Worm (Caenorhabditis elegans) whole organism, young adult: ENCODE measurements around the gene F46F3.3.

ENCODE experiments used
- B0035.1 ChIP-seq: sonication (generic microtip); optimal IDR thresholded peaks from 2 replicates; lab custom pipeline; 2016; ENCODE audit warnings: missing genetic modification characterization, mild to moderate bottlenecking, missing compliant biosample characterization, missing genotype, missing genetic modification reagents
- B0336.3 ChIP-seq: fragments of 200-800 bp; sonication (Bioruptor generic); IDR thresholded peaks from 2 replicates; pipeline ENCODE4 v1.3.6; 2022; ENCODE audit warnings: missing genetic modification characterization, missing compliant biosample characterization
- C17E4.6 ChIP-seq: fragments of 200-800 bp; sonication (Bioruptor generic); IDR thresholded peaks from 2 replicates; pipeline ENCODE4 v1.3.6; 2022; ENCODE audit warnings: missing genetic modification reagents, missing genetic modification characterization, missing compliant biosample characterization
- F23B12.7 ChIP-seq: sonication (generic microtip); optimal IDR thresholded peaks from 2 replicates; lab custom pipeline; 2017; ENCODE audit warnings: missing genetic modification characterization, mild to moderate bottlenecking, missing compliant biosample characterization, antibody characterized with exemption, moderate library complexity; ENCODE audit not compliant: insufficient read depth
- F55B11.4 ChIP-seq: sonication (generic microtip); optimal IDR thresholded peaks from 2 replicates; lab custom pipeline; 2016; ENCODE audit warnings: missing compliant biosample characterization, missing genetic modification characterization, borderline replicate concordance; ENCODE audit not compliant: insufficient read depth
- F57C9.4 ChIP-seq: sonication (generic microtip); optimal IDR thresholded peaks from 2 replicates; lab custom pipeline; 2017; ENCODE audit warnings: mild to moderate bottlenecking, missing genetic modification characterization, missing compliant biosample characterization
- K11D2.4 ChIP-seq: fragments of 200-800 bp; sonication (Bioruptor generic); IDR thresholded peaks from 2 replicates; pipeline ENCODE4 v1.3.6; 2022; ENCODE audit warnings: missing genetic modification reagents, missing genetic modification characterization, missing compliant biosample characterization
- K12H6.12 ChIP-seq: fragments of 200-800 bp; sonication (Bioruptor generic); optimal IDR thresholded peaks from 2 replicates; lab custom pipeline; 2018; ENCODE audit warnings: mild to moderate bottlenecking, missing genetic modification characterization, missing compliant biosample characterization
- Y53F4B.3 ChIP-seq: fragments of 200-800 bp; sonication (Bioruptor generic); IDR thresholded peaks from 2 replicates; pipeline ENCODE4 v1.3.6; 2022; ENCODE audit warnings: missing genetic modification reagents, missing genetic modification characterization, missing compliant biosample characterization
- ZK185.1 ChIP-seq: sonication (generic microtip); optimal IDR thresholded peaks from 2 replicates; lab custom pipeline; 2016; ENCODE audit warnings: mild to moderate bottlenecking, missing genetic modification characterization, missing compliant biosample characterization; ENCODE audit not compliant: poor library complexity, severe bottlenecking
- attf-5 ChIP-seq: fragments of 200-800 bp; sonication (Bioruptor generic); optimal IDR thresholded peaks from 2 replicates; lab custom pipeline; 2018; ENCODE audit warnings: mild to moderate bottlenecking, missing genetic modification characterization, missing compliant biosample characterization
- bed-2 ChIP-seq: fragments of 200-800 bp; sonication (Bioruptor generic); IDR thresholded peaks from 2 replicates; pipeline ENCODE4 v1.3.6; 2022; ENCODE audit warnings: missing genetic modification reagents, missing genetic modification characterization, missing compliant biosample characterization
- ccch-3 ChIP-seq: fragments of 200-800 bp; sonication (Bioruptor generic); optimal IDR thresholded peaks from 2 replicates; lab custom pipeline; 2018; ENCODE audit warnings: mild to moderate bottlenecking, missing genetic modification characterization, missing compliant biosample characterization
- cebp-1 ChIP-seq, 2 experiments: fragments of 200-800 bp in 1 of 2; sonication (Bioruptor generic) in 1 of 2; sonication (generic microtip) in 1 of 2; IDR thresholded peaks in 1 of 2; optimal IDR thresholded peaks in 1 of 2; 2 replicates each; pipeline versions ENCODE4 v1.3.6 to Lab custom; 2017 to 2022; ENCODE audit warnings: missing compliant biosample characterization in 2 of 2, missing genetic modification characterization in 2 of 2, mild to moderate bottlenecking in 1 of 2, missing genetic modification reagents in 1 of 2, moderate library complexity in 1 of 2
- ceh-100 ChIP-seq: fragments of 200-800 bp; sonication (Bioruptor generic); IDR thresholded peaks from 2 replicates; pipeline ENCODE4 v1.3.6; 2022; ENCODE audit warnings: missing genetic modification reagents, missing genetic modification characterization, missing compliant biosample characterization
- ceh-27 ChIP-seq: fragments of 200-800 bp; sonication (Bioruptor generic); optimal IDR thresholded peaks from 2 replicates; lab custom pipeline; 2018; ENCODE audit warnings: mild to moderate bottlenecking, missing genetic modification characterization, moderate library complexity, missing compliant biosample characterization
- chd-7 ChIP-seq: sonication (generic microtip); optimal IDR thresholded peaks from 2 replicates; lab custom pipeline; 2016; ENCODE audit warnings: mild to moderate bottlenecking, missing genetic modification characterization, moderate library complexity, missing compliant biosample characterization
- egrh-3 ChIP-seq: fragments of 200-800 bp; sonication (Bioruptor generic); IDR thresholded peaks from 2 replicates; pipeline ENCODE4 v1.3.6; 2022; ENCODE audit warnings: missing genetic modification reagents, missing genetic modification characterization, missing compliant biosample characterization
- gei-17 ChIP-seq: fragments of 200-800 bp; sonication (Bioruptor generic); optimal IDR thresholded peaks from 2 replicates; lab custom pipeline; 2018; ENCODE audit warnings: mild to moderate bottlenecking, missing genetic modification characterization, missing compliant biosample characterization
- hmg-1.2 ChIP-seq: fragments of 200-800 bp; sonication (Bioruptor generic); IDR thresholded peaks from 2 replicates; pipeline ENCODE4 v1.3.6; 2022; ENCODE audit warnings: missing genetic modification reagents, missing genetic modification characterization, missing compliant biosample characterization
- hmg-20 ChIP-seq: fragments of 200-800 bp; sonication (Bioruptor generic); IDR thresholded peaks from 2 replicates; pipeline ENCODE4 v1.3.6; 2022; ENCODE audit warnings: missing genetic modification reagents, missing genetic modification characterization, missing compliant biosample characterization
- hsf-1 ChIP-seq: fragments of 200-800 bp; sonication (Bioruptor generic); IDR thresholded peaks from 2 replicates; pipeline ENCODE4 v1.3.6; 2022; ENCODE audit warnings: missing genetic modification reagents, missing genetic modification characterization, missing compliant biosample characterization
- lin-35 ChIP-seq, 3 experiments: fragments of 150-350 bp in 2 of 3; sonication (generic microtip) in 1 of 3; optimal IDR thresholded peaks; 2 replicates each; lab custom pipeline; 2014 to 2018; ENCODE audit warnings: missing biosample characterization in 3 of 3, missing genetic modification characterization in 3 of 3, missing genetic modification reagents in 3 of 3
- lin-54 ChIP-seq: fragments of 200-800 bp; sonication (Bioruptor generic); optimal IDR thresholded peaks from 2 replicates; lab custom pipeline; 2018; ENCODE audit warnings: mild to moderate bottlenecking, missing genetic modification characterization, missing compliant biosample characterization
- lir-1 ChIP-seq: fragments of 200-800 bp; sonication (Bioruptor generic); conservative IDR thresholded peaks from 2 replicates; pipeline ENCODE4 v1.3.6; 2022; ENCODE audit warnings: missing genetic modification reagents, missing genetic modification characterization, missing compliant biosample characterization
- lsy-27 ChIP-seq: sonication (generic microtip); optimal IDR thresholded peaks from 2 replicates; lab custom pipeline; 2017; ENCODE audit warnings: missing genetic modification characterization, mild to moderate bottlenecking, missing compliant biosample characterization, antibody characterized with exemption, missing genotype, borderline replicate concordance; ENCODE audit not compliant: insufficient read depth
- mcd-1 ChIP-seq: fragments of 200-800 bp; sonication (Bioruptor generic); IDR thresholded peaks from 2 replicates; pipeline ENCODE4 v1.3.6; 2022; ENCODE audit warnings: missing genetic modification reagents, missing genetic modification characterization, missing compliant biosample characterization
- mes-4 ChIP-seq: sonication (generic microtip); optimal IDR thresholded peaks from 2 replicates; lab custom pipeline; 2016; ENCODE audit warnings: missing genotype, missing genetic modification characterization, missing compliant biosample characterization
- mxl-1 ChIP-seq: sonication (generic microtip); optimal IDR thresholded peaks from 2 replicates; lab custom pipeline; 2016; ENCODE audit warnings: missing genetic modification characterization, missing compliant biosample characterization
- nfya-1 ChIP-seq: sonication (generic microtip); optimal IDR thresholded peaks from 2 replicates; lab custom pipeline; 2017; ENCODE audit warnings: antibody characterized with exemption, missing compliant biosample characterization, missing genetic modification characterization, borderline replicate concordance; ENCODE audit not compliant: insufficient read depth
- nfyb-1 ChIP-seq: fragments of 200-800 bp; sonication (Bioruptor generic); IDR thresholded peaks from 2 replicates; pipeline ENCODE4 v1.3.6; 2022; ENCODE audit warnings: missing genetic modification reagents, missing genetic modification characterization, missing compliant biosample characterization
- nhr-120 ChIP-seq: fragments of 200-800 bp; sonication (Bioruptor generic); IDR thresholded peaks from 2 replicates; pipeline ENCODE4 v1.3.6; 2022; ENCODE audit warnings: missing genetic modification characterization, missing compliant biosample characterization
- nhr-80 ChIP-seq: sonication (generic microtip); optimal IDR thresholded peaks from 2 replicates; lab custom pipeline; 2016; ENCODE audit warnings: missing genetic modification characterization, missing compliant biosample characterization
- pbrm-1 ChIP-seq: fragments of 200-800 bp; sonication (Bioruptor generic); IDR thresholded peaks from 2 replicates; pipeline ENCODE4 v1.3.6; 2022; ENCODE audit warnings: missing genetic modification reagents, missing genetic modification characterization, missing compliant biosample characterization
- rcor-1 ChIP-seq: fragments of 200-800 bp; sonication (Bioruptor generic); IDR thresholded peaks from 2 replicates; pipeline ENCODE4 v1.3.6; 2022; ENCODE audit warnings: missing genetic modification reagents, missing genetic modification characterization, missing compliant biosample characterization
- repo-1 ChIP-seq: sonication (generic microtip); optimal IDR thresholded peaks from 2 replicates; lab custom pipeline; 2017; ENCODE audit warnings: mild to moderate bottlenecking, missing genetic modification characterization, missing compliant biosample characterization
- tbx-9 ChIP-seq: sonication (generic microtip); optimal IDR thresholded peaks from 2 replicates; lab custom pipeline; 2016; ENCODE audit warnings: borderline replicate concordance, missing genetic modification characterization, inconsistent platforms, missing compliant biosample characterization
- tlf-1 ChIP-seq: fragments of 200-800 bp; sonication (Bioruptor generic); optimal IDR thresholded peaks from 2 replicates; lab custom pipeline; 2018; ENCODE audit warnings: mild to moderate bottlenecking, missing genetic modification characterization, missing compliant biosample characterization
- zfh-2 ChIP-seq: fragments of 200-800 bp; sonication (Bioruptor generic); conservative IDR thresholded peaks from 2 replicates; pipeline ENCODE4 v1.3.6; 2022; ENCODE audit warnings: missing genetic modification reagents, missing genetic modification characterization, missing compliant biosample characterization
- ztf-25 ChIP-seq: fragments of 200-800 bp; sonication (Bioruptor generic); IDR thresholded peaks from 2 replicates; pipeline ENCODE4 v1.3.6; 2022; ENCODE audit warnings: missing genetic modification reagents, missing genetic modification characterization, missing compliant biosample characterization
- ztf-3 ChIP-seq: fragments of 200-800 bp; sonication (Bioruptor generic); optimal IDR thresholded peaks from 2 replicates; lab custom pipeline; 2018; ENCODE audit warnings: mild to moderate bottlenecking, missing genetic modification characterization, missing compliant biosample characterization

Gene F46F3.3

DNA sequence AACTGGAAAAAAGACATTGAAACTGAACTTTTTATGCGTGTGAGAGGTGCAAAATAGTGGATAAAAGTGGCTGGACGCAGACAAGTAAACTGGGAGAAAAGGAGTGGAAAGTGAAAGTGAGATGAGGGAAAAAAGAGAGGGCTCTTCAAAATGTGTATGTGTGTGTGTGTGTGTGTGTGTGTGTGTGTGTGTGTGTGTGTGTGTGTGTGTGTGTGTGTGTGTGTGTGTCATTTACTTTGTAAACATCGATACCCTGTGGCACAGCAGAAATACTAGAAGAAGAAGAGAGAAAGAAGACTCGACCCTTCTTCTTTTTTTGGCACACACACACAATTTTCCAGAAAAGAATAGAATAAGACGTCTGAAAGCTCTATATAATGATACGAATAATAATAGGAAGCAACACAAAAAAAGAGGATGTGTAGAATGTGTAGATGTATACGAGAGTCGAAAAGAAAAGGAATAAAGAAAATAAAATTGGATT lies 28.6 kb upstream of the F46F3.3 start:
- TF ChIP-seq attf-5 (GFP tag; lab: Kevin White, UChicago) (peak; percentile 4), hmg-1.2 (GFP tag; lab: Robert Waterston, UW) (peak; percentile 40; the same call in 1 of the 2 replicates), hsf-1 (GFP tag; lab: Robert Waterston, UW) (no peak), ceh-27 (GFP tag; lab: Kevin White, UChicago) (peak; percentile 80), cebp-1 (GFP tag; IDR thresholded peaks at IDR 0.05; lab: Robert Waterston, UW) (no peak), cebp-1 (tag; optimal IDR thresholded peaks at IDR 0.05; lab: Kevin White, UChicago) (peak; percentile 56), mcd-1 (GFP tag; lab: Robert Waterston, UW) (peak; percentile 31; the same call in 1 of the 2 replicates), K11D2.4 (GFP tag; lab: Robert Waterston, UW) (no peak), lin-35 (GFP tag; optimal IDR thresholded peaks at IDR 0.05; lab: Kevin White, UChicago) (peak in 1 of 3 experiments; percentile 24), lir-1 (GFP tag; lab: Robert Waterston, UW) (peak; percentile 67; the same call in 1 of the 2 replicates), egrh-3 (GFP tag; lab: Robert Waterston, UW) (peak; percentile 29; the same call in 1 of the 2 replicates), ztf-3 (peak; percentile 97), K12H6.12 (peak; percentile 79), rcor-1 (GFP tag; lab: Robert Waterston, UW) (no peak), chd-7 (tag; lab: Kevin White, UChicago) (peak; percentile 3), lin-54 (peak; percentile 18), B0035.1 (tag; lab: Kevin White, UChicago) (no peak), tbx-9 (no peak), pbrm-1 (GFP tag; lab: Robert Waterston, UW) (peak; percentile 27; the same call in 1 of the 2 replicates), C17E4.6 (GFP tag; lab: Robert Waterston, UW) (no peak), nfyb-1 (GFP tag; lab: Robert Waterston, UW) (peak; percentile 34; the same call in 1 of the 2 replicates)

DNA sequence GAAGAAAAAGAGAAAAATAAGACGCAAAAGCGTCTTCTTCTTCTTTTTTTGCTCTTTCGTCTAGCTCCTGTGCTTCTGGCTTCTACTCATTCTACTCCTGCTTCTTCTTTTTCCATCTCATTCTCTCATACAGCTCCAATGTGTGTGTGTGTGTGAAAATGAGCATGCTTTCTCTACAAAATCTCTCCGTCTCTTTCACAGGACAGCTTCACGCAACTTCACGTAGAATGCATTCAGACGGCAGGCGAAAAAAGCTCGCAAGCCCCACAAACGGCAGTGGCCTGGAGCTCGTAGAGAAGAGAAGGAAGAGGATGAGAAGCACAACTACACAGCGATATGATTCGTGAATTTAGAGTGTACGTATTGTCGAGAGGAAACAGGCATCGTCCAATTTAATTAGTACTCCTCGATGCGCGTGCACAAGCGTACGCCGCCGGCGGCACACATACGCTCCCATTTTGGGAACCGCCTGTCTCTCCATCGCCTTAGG lies 25.9 kb upstream of the F46F3.3 start:
- TF ChIP-seq hmg-1.2 (GFP tag; lab: Robert Waterston, UW) (peak; percentile 28; the same call in 1 of the 2 replicates), zfh-2 (GFP tag; lab: Robert Waterston, UW) (peak; percentile 79), repo-1 (tag; lab: Kevin White, UChicago) (no peak), B0336.3 (GFP tag; lab: Robert Waterston, UW) (no peak), mes-4 (no peak), mcd-1 (GFP tag; lab: Robert Waterston, UW) (0 out of 2 replicates have a peak, but pooled peaks have one; percentile 22), cebp-1 (GFP tag; IDR thresholded peaks at IDR 0.05; lab: Robert Waterston, UW) (no peak), cebp-1 (tag; optimal IDR thresholded peaks at IDR 0.05; lab: Kevin White, UChicago) (peak; percentile 48), tlf-1 (GFP tag; lab: Kevin White, UChicago) (no peak), chd-7 (tag; lab: Kevin White, UChicago) (peak; percentile 4), K12H6.12 (peak; percentile 59)

DNA sequence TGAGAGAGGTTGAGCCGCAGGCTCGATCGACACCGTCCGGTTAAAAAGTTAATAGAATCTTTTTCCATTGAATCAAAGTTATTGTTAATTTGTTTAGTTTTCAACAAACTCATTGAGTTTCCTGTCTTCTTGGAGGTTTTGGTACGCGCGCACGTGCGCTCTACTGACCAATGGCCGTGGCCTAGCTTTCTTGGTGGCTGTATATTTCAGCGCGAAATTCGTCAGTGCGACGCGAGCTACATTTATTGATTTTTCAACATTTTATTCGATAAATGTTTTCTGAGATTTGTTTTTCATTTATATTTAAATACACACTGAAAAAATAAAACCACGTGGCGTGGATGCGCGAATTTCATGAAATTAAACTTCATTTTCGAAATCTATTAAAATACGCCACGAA lies 23.1 kb upstream of the F46F3.3 start, which contains the start of gene bir-1:
Gene bir-1 (plus strand): TSS at position 312 of the 400 bp plus-strand sequence.
- TF ChIP-seq ccch-3 (GFP tag; lab: Kevin White, UChicago) (no peak), rcor-1 (GFP tag; lab: Robert Waterston, UW) (0 out of 2 replicates have a peak, but pooled peaks have one; percentile 26), nhr-120 (GFP tag; lab: Robert Waterston, UW) (no peak), nfya-1 (tag; lab: Kevin White, UChicago) (no peak), nhr-80 (tag; lab: Kevin White, UChicago) (peak; percentile 50), ceh-100 (GFP tag; lab: Robert Waterston, UW) (no peak), Y53F4B.3 (GFP tag; lab: Robert Waterston, UW) (no peak), lsy-27 (tag; lab: Kevin White, UChicago) (no peak), F23B12.7 (tag; lab: Kevin White, UChicago) (no peak), ZK185.1 (peak; percentile 51), F55B11.4 (no peak), zfh-2 (GFP tag; lab: Robert Waterston, UW) (0 out of 2 replicates have a peak, but pooled peaks have one; percentile 8), pbrm-1 (GFP tag; lab: Robert Waterston, UW) (0 out of 2 replicates have a peak, but pooled peaks have one; percentile 27), bed-2 (0 out of 2 replicates have a peak, but pooled peaks have one; percentile 61), mxl-1 (tag; lab: Kevin White, UChicago) (no peak), gei-17 (no peak), C17E4.6 (GFP tag; lab: Robert Waterston, UW) (no peak), K11D2.4 (GFP tag; lab: Robert Waterston, UW) (no peak), F57C9.4 (tag; lab: Kevin White, UChicago) (no peak), lin-54 (peak; percentile 32), ztf-25 (GFP tag; lab: Robert Waterston, UW) (no peak), cebp-1 (GFP tag; IDR thresholded peaks at IDR 0.05; lab: Robert Waterston, UW) (no peak), cebp-1 (tag; optimal IDR thresholded peaks at IDR 0.05; lab: Kevin White, UChicago) (peak; percentile 52), hmg-20 (GFP tag; lab: Robert Waterston, UW) (no peak)
